Worm (Caenorhabditis elegans): ENCODE results near the gene R02E12.4.

R02E12.4 gene

ce11 chrX:3959221-3959620, 45.9 kb upstream of the R02E12.4 start (continued):
- no peak for TF ChIP-seq ceh-27 (GFP tag; optimal IDR thresholded peaks at IDR 0.05)

ce11 chrX:3960345-3960744, 44.8 kb upstream of the R02E12.4 start:
- no peak for TF ChIP-seq mel-28 (tag; optimal IDR thresholded peaks at IDR 0.05; ENCODE audit: borderline replicate concordance)
- TF ChIP-seq mxl-1 (tag; optimal IDR thresholded peaks at IDR 0.05), result no peak
- TF ChIP-seq madf-3 (GFP tag; IDR thresholded peaks at IDR 0.05), result no peak
- no peak for TF ChIP-seq nhr-90 (tag; optimal IDR thresholded peaks at IDR 0.05)
- TF ChIP-seq aptf-3 (GFP tag; IDR thresholded peaks at IDR 0.05), result no peak
- no peak for TF ChIP-seq bed-1 (GFP tag; IDR thresholded peaks at IDR 0.05)
- TF ChIP-seq C06A6.2 (GFP tag; conservative IDR thresholded peaks at IDR 0.05), result no peak
- TF ChIP-seq ceh-79 (tag; optimal IDR thresholded peaks at IDR 0.05), result no peak
- TF ChIP-seq attf-6 (GFP tag; IDR thresholded peaks at IDR 0.05), result no peak
- no peak for TF ChIP-seq rpc-1 (optimal IDR thresholded peaks at IDR 0.05)
- TF ChIP-seq rpc-1 (tag; optimal IDR thresholded peaks at IDR 0.05), result no peak
- no peak for TF ChIP-seq Y79H2A.3 (GFP tag; conservative IDR thresholded peaks at IDR 0.05)
- TF ChIP-seq atf-7 (tag; optimal IDR thresholded peaks at IDR 0.05), result no peak
- no peak for TF ChIP-seq Y95B8A.8 (GFP tag; IDR thresholded peaks at IDR 0.05)
- TF ChIP-seq ceh-27 (GFP tag; optimal IDR thresholded peaks at IDR 0.05), result no peak
- TF ChIP-seq ztf-22 (GFP tag; optimal IDR thresholded peaks at IDR 0.05), result no peak

- no peak for TF ChIP-seq F22D6.2 (tag; optimal IDR thresholded peaks at IDR 0.05)
- TF ChIP-seq bed-2 (GFP tag; IDR thresholded peaks at IDR 0.05), result no peak
- no peak for TF ChIP-seq ztf-18 (tag; optimal IDR thresholded peaks at IDR 0.05)
- TF ChIP-seq tbx-9 (tag; optimal IDR thresholded peaks at IDR 0.05; ENCODE audit: borderline replicate concordance), result no peak
- no peak for TF ChIP-seq F49E8.2 (tag; optimal IDR thresholded peaks at IDR 0.05; ENCODE audit: insufficient read depth)
- TF ChIP-seq rec-8 (tag; optimal IDR thresholded peaks at IDR 0.05), result no peak
- TF ChIP-seq hlh-26 (GFP tag; conservative IDR thresholded peaks at IDR 0.05), result no peak
These were observed 38.8 kb upstream of the R02E12.4 start, which contains the start of gene C16B8.2 for ce11 chrX:3966332-3966731. Gene C16B8.2 (minus strand): TSS chrX:3966432.

ce11 chrX:3968209-3968960, 36.7 kb upstream of the R02E12.4 start, which contains the start of gene C16B8.3:
Gene C16B8.3 (minus strand): TSS chrX:3968634.
- TF ChIP-seq Y56A3A.18 (GFP tag; IDR thresholded peaks at IDR 0.05), result 0 out of 2 replicates have a peak, but pooled peaks have one; percentile 14
- TF ChIP-seq F23B12.7 (tag; optimal IDR thresholded peaks at IDR 0.05; ENCODE audit: insufficient read depth), result peak; percentile 62
- TF ChIP-seq F57C9.4 (tag; optimal IDR thresholded peaks at IDR 0.05), result no peak
- peak; percentile 69 for TF ChIP-seq nhr-80 (tag; optimal IDR thresholded peaks at IDR 0.05)
- TF ChIP-seq zfh-2 (GFP tag; conservative IDR thresholded peaks at IDR 0.05), result peak; percentile 58
- 0 out of 2 replicates have a peak, but pooled peaks have one; percentile 44 for TF ChIP-seq ekl-4 (GFP tag; IDR thresholded peaks at IDR 0.05)
- TF ChIP-seq Y53G8AR.9 (GFP tag; conservative IDR thresholded peaks at IDR 0.05), result 0 out of 2 replicates have a peak, but pooled peaks have one; percentile 45
- no peak for TF ChIP-seq bed-2 (GFP tag; IDR thresholded peaks at IDR 0.05)
- no peak for TF ChIP-seq ceh-40 (GFP tag; IDR thresholded peaks at IDR 0.05)
- 0 out of 2 replicates have a peak, but pooled peaks have one; percentile 9 for TF ChIP-seq pbrm-1 (GFP tag; IDR thresholded peaks at IDR 0.05)
- no peak for TF ChIP-seq cebp-1 (GFP tag; IDR thresholded peaks at IDR 0.05)
- peak; percentile 57 for TF ChIP-seq cebp-1 (tag; optimal IDR thresholded peaks at IDR 0.05)
- no peak for TF ChIP-seq F55B11.4 (tag; optimal IDR thresholded peaks at IDR 0.05; ENCODE audit: borderline replicate concordance, insufficient read depth)
- TF ChIP-seq nfyb-1 (GFP tag; IDR thresholded peaks at IDR 0.05), result peak; percentile 42; the same call in 1 of the 2 replicates
- TF ChIP-seq let-607 (tag; optimal IDR thresholded peaks at IDR 0.05), result peak in 1 of 2 experiments; percentile 32
- 0 out of 2 replicates have a peak, but pooled peaks have one; percentile 48 for TF ChIP-seq madf-3 (GFP tag; IDR thresholded peaks at IDR 0.05)
- TF ChIP-seq hrde-1 (tag; optimal IDR thresholded peaks at IDR 0.05; ENCODE audit: borderline replicate concordance), result no peak
- peak; percentile 6 for TF ChIP-seq repo-1 (tag; optimal IDR thresholded peaks at IDR 0.05)
- 0 out of 2 replicates have a peak, but pooled peaks have one; percentile 19 for TF ChIP-seq lin-26 (GFP tag; IDR thresholded peaks at IDR 0.05)

Data from whole organism, young adult.